Worm (Caenorhabditis elegans): ENCODE measurements around the gene Y105C5A.9.
"Not testable (repeated sequence)": the region's sequence is repeated elsewhere in the genome, so short reads cannot be mapped to it uniquely, and the experiment has no call there.

Gene Y105C5A.9

DNA sequence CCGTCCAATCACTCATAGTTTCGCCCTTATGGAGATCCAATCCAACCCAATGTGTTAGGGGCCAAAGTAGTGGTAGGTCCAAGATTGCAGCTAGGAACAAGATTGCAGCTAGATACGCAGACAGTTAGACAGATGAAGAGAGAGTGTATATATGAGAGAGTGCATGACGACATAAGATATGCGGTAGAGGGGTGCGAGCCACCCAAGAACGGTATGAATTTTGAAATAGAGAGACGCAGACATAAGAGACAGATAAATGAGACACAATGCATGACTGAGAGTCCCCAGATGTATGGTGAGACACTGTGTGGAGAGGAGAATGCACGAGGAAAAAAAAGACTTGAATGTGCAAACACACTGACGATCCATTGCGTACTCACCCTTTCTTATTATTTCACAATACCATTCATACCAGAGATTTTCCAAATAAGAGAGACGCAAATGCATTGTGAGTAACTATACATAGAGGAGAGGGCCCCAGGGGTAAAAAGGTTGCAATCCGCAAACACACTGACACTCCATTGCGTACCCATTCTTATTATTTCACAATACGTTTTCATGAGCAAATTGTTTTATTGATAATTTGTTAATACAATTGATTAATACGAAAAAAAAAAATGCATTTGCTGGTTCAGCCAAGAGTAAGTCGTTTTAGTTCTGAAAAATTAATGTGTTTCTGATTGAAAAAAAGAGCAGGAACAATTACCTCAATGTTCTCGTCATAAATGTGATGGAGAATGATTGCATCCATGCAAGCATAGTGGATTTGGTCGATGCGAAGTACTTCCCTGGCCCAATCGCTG lies 15.3 kb downstream of the Y105C5A.9 start, which contains the start of the genes Y105C5A.1268 and Y105C5A.1272:
Gene Y105C5A.1268, minus strand, starts transcription at position 51 of the 803 bp plus-strand sequence.
Gene Y105C5A.1272, plus strand, starts transcription at position 575 of the 803 bp plus-strand sequence.
- TF ChIP-seq unc-62 (GFP tag; optimal IDR thresholded peaks at IDR 0.05) = not testable (repeated sequence)

DNA sequence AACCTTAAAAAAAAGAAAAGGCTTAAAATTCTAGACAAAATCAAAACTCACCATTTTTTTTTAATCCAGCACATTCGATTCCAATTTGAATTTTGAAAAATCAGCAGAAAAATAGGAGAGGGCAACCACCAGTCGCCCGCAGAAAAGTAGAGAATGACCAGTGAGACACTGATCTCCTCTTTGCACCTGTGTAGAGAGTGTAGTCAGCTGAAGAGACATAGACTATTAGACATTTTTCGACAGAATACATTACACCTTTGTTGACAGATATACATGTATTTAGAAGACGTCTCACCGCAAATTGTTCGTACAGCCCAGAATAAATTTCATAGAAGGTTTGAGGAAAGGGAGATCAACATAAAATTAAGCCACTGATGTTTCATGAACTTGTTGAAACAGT lies 16.9 kb downstream of the Y105C5A.9 start:
- no peak for TF ChIP-seq unc-62 (GFP tag; optimal IDR thresholded peaks at IDR 0.05)

- TF ChIP-seq unc-62 (GFP tag; optimal IDR thresholded peaks at IDR 0.05) = no peak
These were observed 27.1 kb downstream of the Y105C5A.9 start for ce11 chrIV:15658444-15658843.

DNA sequence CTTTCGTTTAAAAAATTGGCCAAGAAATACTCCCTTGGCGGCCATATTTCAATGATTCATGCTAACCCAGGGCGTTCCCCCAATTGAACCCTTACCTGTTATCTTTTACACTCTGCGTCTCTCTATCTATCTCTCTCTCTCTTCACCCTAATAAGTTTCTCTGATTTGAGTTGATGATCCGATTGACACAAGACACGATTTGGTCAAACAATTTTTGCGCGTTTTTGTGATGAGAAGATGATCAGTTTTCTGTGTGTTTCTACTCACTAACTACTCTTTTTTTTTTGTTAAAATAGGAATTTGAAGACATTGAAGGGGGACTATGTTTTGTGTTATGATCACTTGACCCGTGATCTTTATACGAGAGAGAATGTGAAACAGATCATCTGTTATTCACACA lies 41.7 kb downstream of the Y105C5A.9 start:
- TF ChIP-seq unc-62 (GFP tag; optimal IDR thresholded peaks at IDR 0.05) = no peak

DNA sequence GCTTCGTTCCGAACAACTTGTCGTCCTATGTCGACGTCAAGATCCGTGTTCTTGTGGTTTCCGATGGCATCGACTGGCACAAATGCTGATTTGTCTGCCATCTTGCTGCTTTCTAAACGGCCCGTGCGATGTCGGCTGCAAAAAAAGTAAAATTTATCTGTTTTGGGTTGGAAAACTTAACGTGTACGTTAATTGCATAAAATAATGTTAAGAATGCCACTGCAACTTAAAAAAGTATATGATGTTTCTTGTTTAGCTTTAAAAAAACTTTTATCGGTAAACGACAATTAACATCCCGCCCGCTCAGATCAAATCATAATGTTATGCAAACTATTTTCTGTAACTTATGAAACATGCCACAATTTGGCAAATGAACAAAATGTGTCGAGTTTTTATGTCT lies 50.1 kb downstream of the Y105C5A.9 start, which contains the start of gene Y105C5A.26:
Gene Y105C5A.26, minus strand, starts transcription at position 101 of the 400 bp plus-strand sequence.
- not testable (repeated sequence) for TF ChIP-seq unc-62 (GFP tag; optimal IDR thresholded peaks at IDR 0.05)
